Fruit fly (Drosophila melanogaster): ENCODE measurements around the gene Meltrin.

Gene Meltrin

DNA sequence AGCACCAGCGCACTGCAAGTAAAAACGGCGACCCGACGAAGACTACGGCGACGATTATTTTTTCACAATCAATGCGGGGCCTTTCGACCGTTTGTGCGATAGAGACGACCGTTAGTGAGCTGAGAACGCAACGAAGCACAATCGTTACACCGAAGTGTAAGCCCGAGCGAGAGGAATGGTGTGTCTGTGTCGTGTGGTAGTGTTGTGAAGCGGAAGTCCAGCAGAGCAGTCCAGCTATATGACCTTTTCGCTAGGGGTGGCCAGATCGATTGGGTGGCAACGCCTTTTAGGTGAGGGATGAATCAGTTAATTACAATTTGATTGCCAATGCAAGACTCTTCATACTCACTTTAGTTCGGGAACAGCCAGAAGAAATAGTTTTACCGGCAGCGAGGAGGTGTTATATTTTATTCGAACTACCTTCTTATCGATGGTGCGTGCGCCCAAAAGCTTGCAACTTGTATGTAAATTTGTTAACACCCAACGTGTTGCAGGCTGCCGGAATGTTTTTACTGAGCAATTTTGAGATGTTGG, 43.6 kb upstream of the Meltrin start (continued):
- TF ChIP-seq cwo (GFP tag; optimal IDR thresholded peaks at IDR 0.05) (no peak), CG15601 (tag; optimal IDR thresholded peaks at IDR 0.05) (peak; percentile 31), Rfx (GFP tag; IDR thresholded peaks at IDR 0.05) (peak; percentile 86), CG17186 (GFP tag; optimal IDR thresholded peaks at IDR 0.05) (peak; percentile 49), CG3407 (GFP tag; optimal IDR thresholded peaks at IDR 0.05) (no peak), CG3163 (GFP tag; optimal IDR thresholded peaks at IDR 0.05) (peak; percentile 69), CG18619 (GFP tag; optimal IDR thresholded peaks at IDR 0.05) (peak; percentile 77), CG15514 (GFP tag; optimal IDR thresholded peaks at IDR 0.05) (peak; percentile 74), CG9437 (GFP tag; optimal IDR thresholded peaks at IDR 0.05) (peak; percentile 8), CG16863 (GFP tag; optimal IDR thresholded peaks at IDR 0.05) (peak; percentile 47), wek (GFP tag; optimal IDR thresholded peaks at IDR 0.05) (peak; percentile 60), sd (tag; optimal IDR thresholded peaks at IDR 0.05) (no peak), Blimp-1 (GFP tag; optimal IDR thresholded peaks at IDR 0.05) (no peak)

DNA sequence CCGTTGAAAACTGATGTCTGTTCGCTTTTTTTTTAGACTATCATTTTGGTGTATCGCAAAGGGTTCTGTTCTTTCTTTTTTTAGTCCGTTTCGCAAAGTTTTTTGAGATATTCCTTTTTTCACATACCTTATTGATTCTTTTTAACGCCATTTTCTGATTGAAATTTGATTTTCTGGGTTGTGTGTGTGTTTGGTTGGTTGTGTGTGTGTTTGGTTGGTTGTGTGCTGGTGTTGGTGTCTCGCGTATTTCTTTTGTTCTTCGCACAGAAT, 43.1 kb upstream of the Meltrin start:
- no peak for TF ChIP-seq CTCF (GFP tag; optimal IDR thresholded peaks at IDR 0.05)
- no peak for TF ChIP-seq fu2 (GFP tag; optimal IDR thresholded peaks at IDR 0.05)
- no peak for TF ChIP-seq az2 (GFP tag; optimal IDR thresholded peaks at IDR 0.05)
- no peak for TF ChIP-seq CG11247 (GFP tag; IDR thresholded peaks at IDR 0.05)
- peak in 1 of 2 experiments; percentile 91 for TF ChIP-seq eve (GFP tag; optimal IDR thresholded peaks at IDR 0.05)
- TF ChIP-seq BtbVII (GFP tag; optimal IDR thresholded peaks at IDR 0.05) = no peak

DNA sequence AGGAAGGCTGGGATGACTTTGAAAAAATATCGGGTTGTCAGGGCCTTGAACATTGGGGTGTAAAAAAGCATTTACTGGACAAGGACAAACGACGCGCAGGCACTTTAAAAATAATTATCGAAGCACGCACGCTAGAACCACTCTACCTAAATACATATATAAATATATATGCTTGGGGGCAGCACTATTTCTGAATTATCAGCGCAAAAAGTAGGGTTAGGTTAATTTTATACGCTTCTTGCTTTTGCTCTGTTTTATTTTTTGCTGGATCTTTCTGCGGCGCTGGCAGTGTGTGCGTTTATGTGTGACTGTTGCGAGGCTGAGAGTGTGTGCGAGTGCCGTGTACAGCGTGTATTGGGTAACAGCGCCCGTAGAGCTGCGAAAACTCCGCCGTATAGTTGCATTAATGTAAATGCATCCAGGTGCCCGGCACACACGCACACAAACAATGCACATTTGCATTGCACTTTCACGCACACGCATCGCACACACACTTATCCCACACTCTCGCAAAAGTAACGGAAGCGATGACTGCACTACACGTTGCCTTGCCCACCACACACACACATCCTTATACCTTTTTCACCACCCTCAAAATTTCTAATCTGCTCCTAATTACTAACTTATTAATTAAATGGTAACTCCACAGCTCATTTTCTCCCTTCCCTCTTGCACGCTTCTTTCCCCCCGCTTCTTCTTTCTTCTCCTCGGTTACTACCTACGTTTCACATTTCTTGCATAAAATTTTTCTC, 42.6 kb upstream of the Meltrin start:
- TF ChIP-seq ci (GFP tag; IDR thresholded peaks at IDR 0.05) (no peak), CG12155 (GFP tag; optimal IDR thresholded peaks at IDR 0.05) (no peak), CoRest (tag; optimal IDR thresholded peaks at IDR 0.05) (no peak), Awh (GFP tag; IDR thresholded peaks at IDR 0.05) (0 out of 2 replicates have a peak, but pooled peaks have one; percentile 28), CG1233 (GFP tag; optimal IDR thresholded peaks at IDR 0.05) (no peak), pros (GFP tag; optimal IDR thresholded peaks at IDR 0.05) (no peak), CG12219 (GFP tag; optimal IDR thresholded peaks at IDR 0.05) (no peak), CG11398 (GFP tag; optimal IDR thresholded peaks at IDR 0.05) (no peak), mam (GFP tag; optimal IDR thresholded peaks at IDR 0.05) (no peak), CTCF (GFP tag; optimal IDR thresholded peaks at IDR 0.05) (no peak), CG15073 (GFP tag; optimal IDR thresholded peaks at IDR 0.05) (no peak), CG13296 (GFP tag; optimal IDR thresholded peaks at IDR 0.05) (no peak), CG11695 (GFP tag; IDR thresholded peaks at IDR 0.05) (no peak), PHDP (tag; optimal IDR thresholded peaks at IDR 0.05) (no peak), ap (GFP tag; IDR thresholded peaks at IDR 0.05) (no peak), Dip3 (GFP tag; optimal IDR thresholded peaks at IDR 0.05) (no peak), Fer3 (tag; optimal IDR thresholded peaks at IDR 0.05) (no peak), Camta (GFP tag; optimal IDR thresholded peaks at IDR 0.05) (no peak), CG10431 (GFP tag; optimal IDR thresholded peaks at IDR 0.05) (no peak), CG4424 (GFP tag; optimal IDR thresholded peaks at IDR 0.05) (no peak), bowl (GFP tag; IDR thresholded peaks at IDR 0.05) (no peak), Eip74EF (GFP tag; optimal IDR thresholded peaks at IDR 0.05) (no peak), CG7357 (GFP tag; IDR thresholded peaks at IDR 0.05) (no peak), Dll (GFP tag; IDR thresholded peaks at IDR 0.05; ENCODE audit: partially characterized antibody) (0 out of 4 replicates have a peak, but pooled peaks have one; percentile 1), lilli (GFP tag; optimal IDR thresholded peaks at IDR 0.05) (no peak), NfI (GFP tag; optimal IDR thresholded peaks at IDR 0.05) (no peak), lmd (GFP tag; IDR thresholded peaks at IDR 0.05) (no peak), stc (GFP tag; IDR thresholded peaks at IDR 0.05) (no peak), bbx (GFP tag; IDR thresholded peaks at IDR 0.05; ENCODE audit: partially characterized antibody) (no peak), bsh (GFP tag; optimal IDR thresholded peaks at IDR 0.05) (no peak)

All from whole organism, embryonic.